Fruit fly (Drosophila melanogaster) whole organism, embryonic: ENCODE data around the gene CG17930.
A peak's percentile ranks its signal among the peaks of the same experiment; 100 is the strongest.

Source experiments
- Atf6 ChIP-seq: fragments of 200-800 bp; sonication (Bioruptor generic); IDR thresholded peaks from 2 replicates; pipeline ENCODE4 v1.3.6; 2022; ENCODE audit warnings: missing biosample characterization, missing genetic modification characterization
- BEAF-32 ChIP-seq: fragments of 200-800 bp; sonication (Bioruptor generic); optimal IDR thresholded peaks from 3 replicates; lab custom pipeline; 2017; ENCODE audit warnings: missing biosample characterization, missing genetic modification characterization, mild to moderate bottlenecking, moderate library complexity, missing genetic modification reagents
- C15 ChIP-seq: fragments of 200-800 bp; sonication (Bioruptor generic); IDR thresholded peaks from 3 replicates; pipeline ENCODE4 v1.3.6; 2022; ENCODE audit warnings: missing biosample characterization, missing genetic modification characterization
- CG10321 ChIP-seq: fragments of 200-800 bp; sonication (Bioruptor generic); IDR thresholded peaks from 2 replicates; pipeline ENCODE4 v1.3.6; 2022; ENCODE audit warnings: missing biosample characterization, missing genetic modification characterization
- CG10543 ChIP-seq: fragments of 200-800 bp; sonication (Bioruptor generic); optimal IDR thresholded peaks from 3 replicates; lab custom pipeline; 2017; ENCODE audit warnings: missing biosample characterization, mild to moderate bottlenecking, missing genetic modification characterization, moderate library complexity
- CG10959 ChIP-seq: fragments of 200-800 bp; sonication (Bioruptor generic); IDR thresholded peaks from 2 replicates; pipeline ENCODE4 v1.3.6; 2022; ENCODE audit warnings: missing biosample characterization, missing genetic modification characterization
- CG12155 ChIP-seq: fragments of 200-800 bp; sonication (Bioruptor generic); optimal IDR thresholded peaks from 3 replicates; lab custom pipeline; 2016; ENCODE audit warnings: missing biosample characterization, missing genetic modification characterization
- CG13424 ChIP-seq: fragments of 200-800 bp; sonication (Bioruptor generic); optimal IDR thresholded peaks from 2 replicates; lab custom pipeline; 2019; ENCODE audit warnings: missing biosample characterization, mild to moderate bottlenecking, missing genetic modification characterization, moderate library complexity
- CG14050 ChIP-seq: fragments of 200-800 bp; sonication (Bioruptor generic); IDR thresholded peaks from 3 replicates; pipeline ENCODE4 v1.3.6; 2022; ENCODE audit warnings: missing biosample characterization, missing genetic modification characterization
- CG14667 ChIP-seq: fragments of 200-800 bp; sonication (Bioruptor generic); IDR thresholded peaks from 2 replicates; pipeline ENCODE4 v1.3.6; 2022; ENCODE audit warnings: missing biosample characterization, missing genetic modification characterization
- CG15514 ChIP-seq: fragments of 200-800 bp; sonication (Bioruptor generic); optimal IDR thresholded peaks from 3 replicates; lab custom pipeline; 2017; ENCODE audit warnings: missing biosample characterization, missing genetic modification characterization, mild to moderate bottlenecking, moderate library complexity, missing genetic modification reagents
- CG17385 ChIP-seq: fragments of 200-800 bp; sonication (Bioruptor generic); optimal IDR thresholded peaks from 3 replicates; lab custom pipeline; 2018; ENCODE audit warnings: missing biosample characterization, mild to moderate bottlenecking, missing genetic modification characterization
- CG18599 ChIP-seq: fragments of 200-800 bp; sonication (Bioruptor generic); optimal IDR thresholded peaks from 3 replicates; lab custom pipeline; 2017; ENCODE audit warnings: missing biosample characterization, missing genetic modification characterization, mild to moderate bottlenecking, moderate library complexity, missing genetic modification reagents
- CG2199 ChIP-seq: fragments of 200-800 bp; sonication (Bioruptor generic); IDR thresholded peaks from 3 replicates; pipeline ENCODE4 v1.3.6; 2022; ENCODE audit warnings: missing biosample characterization, missing genetic modification characterization
- CG30020 ChIP-seq: fragments of 200-800 bp; optimal IDR thresholded peaks from 2 replicates; lab custom pipeline; 2019; ENCODE audit warnings: missing biosample characterization, mild to moderate bottlenecking, missing genetic modification characterization, moderate library complexity
- CG3065 ChIP-seq: fragments of 200-800 bp; sonication (Bioruptor generic); optimal IDR thresholded peaks from 2 replicates; lab custom pipeline; 2016; ENCODE audit warnings: missing biosample characterization, missing genetic modification characterization
- CG31441 ChIP-seq: fragments of 200-800 bp; sonication (Bioruptor generic); IDR thresholded peaks from 2 replicates; pipeline ENCODE4 v1.3.6; 2022; ENCODE audit warnings: missing biosample characterization, missing genetic modification characterization
- CG4404 ChIP-seq: fragments of 200-800 bp; sonication (Bioruptor generic); IDR thresholded peaks from 2 replicates; pipeline ENCODE4 v1.3.6; 2022; ENCODE audit warnings: missing biosample characterization, missing genetic modification characterization
- CG4730 ChIP-seq: fragments of 200-800 bp; sonication (Bioruptor generic); IDR thresholded peaks from 2 replicates; pipeline ENCODE4 v1.3.6; 2022; ENCODE audit warnings: missing biosample characterization, missing genetic modification characterization
- CG8359 ChIP-seq: fragments of 200-800 bp; sonication (Bioruptor generic); optimal IDR thresholded peaks from 2 replicates; lab custom pipeline; 2017; ENCODE audit warnings: missing biosample characterization, mild to moderate bottlenecking, missing genetic modification characterization, borderline replicate concordance
- D ChIP-seq, 2 experiments: fragments of 200-800 bp in 1 of 2; fragments of >200 bp in 1 of 2; sonication (Bioruptor generic) in 1 of 2; optimal IDR thresholded peaks; 2 replicates in 1 of 2; 3 replicates in 1 of 2; lab custom pipeline; 2017; ENCODE audit warnings: mild to moderate bottlenecking in 1 of 2, missing biosample characterization in 1 of 2, missing genetic modification characterization in 1 of 2, missing genetic modification reagents in 1 of 2
- D19A ChIP-seq: fragments of 200-800 bp; optimal IDR thresholded peaks from 3 replicates; lab custom pipeline; 2019; ENCODE audit warnings: missing biosample characterization, mild to moderate bottlenecking, missing genetic modification characterization, moderate library complexity
- Dad ChIP-seq: fragments of 200-800 bp; sonication (Bioruptor generic); optimal IDR thresholded peaks from 3 replicates; lab custom pipeline; 2016; ENCODE audit warnings: missing biosample characterization, missing genetic modification characterization
- Dll ChIP-seq: fragments of 200-800 bp; sonication (Bioruptor generic); IDR thresholded peaks from 4 replicates; pipeline ENCODE4 v1.3.6; 2022; ENCODE audit warnings: missing biosample characterization, missing genetic modification characterization; ENCODE audit not compliant: partially characterized antibody
- Drgx ChIP-seq: fragments of 200-800 bp; sonication (Bioruptor generic); IDR thresholded peaks from 2 replicates; pipeline ENCODE4 v1.3.6; 2022; ENCODE audit warnings: missing biosample characterization, missing genetic modification characterization
- Eip74EF ChIP-seq, 2 experiments: fragments of 200-800 bp in 1 of 2; fragments of >200 bp in 1 of 2; sonication (Bioruptor generic) in 1 of 2; optimal IDR thresholded peaks; 2 replicates each; lab custom pipeline; 2017 to 2019; ENCODE audit warnings: missing biosample characterization in 2 of 2, missing genetic modification characterization in 2 of 2, mild to moderate bottlenecking in 1 of 2, moderate library complexity in 1 of 2
- Fer1 ChIP-seq: fragments of 200-800 bp; sonication (Bioruptor generic); optimal IDR thresholded peaks from 2 replicates; lab custom pipeline; 2017; ENCODE audit warnings: missing biosample characterization, mild to moderate bottlenecking, missing genetic modification characterization
- HLHmδ ChIP-seq: fragments of 200-800 bp; sonication (Bioruptor generic); optimal IDR thresholded peaks from 2 replicates; lab custom pipeline; 2018; ENCODE audit warnings: missing biosample characterization, mild to moderate bottlenecking, missing genetic modification characterization, moderate library complexity
- Jarid2 ChIP-seq: fragments of 200-800 bp; sonication (Bioruptor generic); optimal IDR thresholded peaks from 3 replicates; lab custom pipeline; 2017; ENCODE audit warnings: mild to moderate bottlenecking, missing biosample characterization, missing genetic modification reagents, missing genetic modification characterization
- Max ChIP-seq: fragments of 200-800 bp; sonication (Bioruptor generic); optimal IDR thresholded peaks from 2 replicates; lab custom pipeline; 2016; ENCODE audit warnings: missing biosample characterization, mild to moderate bottlenecking, missing genetic modification characterization
- Ravus ChIP-seq: fragments of 200-800 bp; sonication (Bioruptor generic); IDR thresholded peaks from 2 replicates; pipeline ENCODE4 v1.3.6; 2022; ENCODE audit warnings: missing biosample characterization, missing genetic modification characterization
- Rfx ChIP-seq: fragments of 200-800 bp; sonication (Bioruptor generic); IDR thresholded peaks from 2 replicates; pipeline ENCODE4 v1.3.6; 2022; ENCODE audit warnings: missing biosample characterization, missing genetic modification characterization
- Sin3A ChIP-seq: fragments of >200 bp; optimal IDR thresholded peaks from 2 replicates; lab custom pipeline; 2018
- bbx ChIP-seq: fragments of 200-800 bp; sonication (Bioruptor generic); IDR thresholded peaks from 2 replicates; pipeline ENCODE4 v1.3.6; 2022; ENCODE audit warnings: missing biosample characterization, missing genetic modification characterization; ENCODE audit not compliant: partially characterized antibody
- chinmo ChIP-seq: fragments of 200-800 bp; sonication (Bioruptor generic); IDR thresholded peaks from 4 replicates; pipeline ENCODE4 v1.3.6; 2022; ENCODE audit warnings: missing biosample characterization, missing genetic modification characterization; ENCODE audit not compliant: partially characterized antibody
- corto ChIP-seq: fragments of 200-800 bp; sonication (Bioruptor generic); optimal IDR thresholded peaks from 2 replicates; lab custom pipeline; 2016; ENCODE audit warnings: missing biosample characterization, mild to moderate bottlenecking, missing genetic modification characterization, moderate library complexity
- h ChIP-seq: fragments of >200 bp; optimal IDR thresholded peaks from 2 replicates; lab custom pipeline; 2017
- inv ChIP-seq: fragments of 200-800 bp; sonication (Bioruptor generic); IDR thresholded peaks from 2 replicates; pipeline ENCODE4 v1.3.6; 2022; ENCODE audit warnings: missing biosample characterization, missing genetic modification characterization; ENCODE audit not compliant: partially characterized antibody
- nerfin-1 ChIP-seq: fragments of 200-800 bp; sonication (Bioruptor generic); optimal IDR thresholded peaks from 3 replicates; lab custom pipeline; 2019; ENCODE audit warnings: missing biosample characterization, mild to moderate bottlenecking, missing genetic modification characterization, moderate library complexity
- pros ChIP-seq: fragments of 200-800 bp; sonication (Bioruptor generic); optimal IDR thresholded peaks from 3 replicates; lab custom pipeline; 2019; ENCODE audit warnings: missing biosample characterization, mild to moderate bottlenecking, missing genetic modification characterization, moderate library complexity
- psq ChIP-seq: fragments of 200-800 bp; sonication (Bioruptor generic); optimal IDR thresholded peaks from 2 replicates; lab custom pipeline; 2017; ENCODE audit warnings: missing biosample characterization, missing genetic modification characterization
- ranshi ChIP-seq: fragments of 200-800 bp; sonication (Bioruptor generic); IDR thresholded peaks from 2 replicates; pipeline ENCODE4 v1.3.6; 2022; ENCODE audit warnings: missing biosample characterization, missing genetic modification characterization
- row ChIP-seq: fragments of 200-800 bp; sonication (Bioruptor generic); IDR thresholded peaks from 3 replicates; pipeline ENCODE4 v1.3.6; 2022; ENCODE audit warnings: missing biosample characterization, missing genetic modification characterization
- slbo ChIP-seq: fragments of 200-800 bp; sonication (Bioruptor generic); IDR thresholded peaks from 2 replicates; pipeline ENCODE4 v1.3.6; 2022; ENCODE audit warnings: missing biosample characterization, missing genetic modification characterization
- slp2 ChIP-seq: fragments of 200-800 bp; sonication (Bioruptor generic); optimal IDR thresholded peaks from 2 replicates; lab custom pipeline; 2016; ENCODE audit warnings: missing biosample characterization, missing genetic modification characterization
- so ChIP-seq: fragments of 200-800 bp; sonication (Bioruptor generic); IDR thresholded peaks from 3 replicates; pipeline ENCODE4 v1.3.6; 2022; ENCODE audit warnings: missing biosample characterization, missing genetic modification characterization
- sob ChIP-seq: fragments of 200-800 bp; sonication (Bioruptor generic); IDR thresholded peaks from 2 replicates; pipeline ENCODE4 v1.3.6; 2022; ENCODE audit warnings: missing biosample characterization, missing genetic modification characterization
- sug ChIP-seq: fragments of 200-800 bp; optimal IDR thresholded peaks from 2 replicates; lab custom pipeline; 2019; ENCODE audit warnings: missing biosample characterization, mild to moderate bottlenecking, missing genetic modification characterization, moderate library complexity
- usp ChIP-seq: fragments of >200 bp; optimal IDR thresholded peaks from 2 replicates; lab custom pipeline; 2017; ENCODE audit warnings: missing biosample characterization, missing genetic modification characterization
- wor ChIP-seq: fragments of 200-800 bp; sonication (Bioruptor generic); IDR thresholded peaks from 2 replicates; pipeline ENCODE4 v1.3.6; 2022; ENCODE audit warnings: missing biosample characterization, missing genetic modification characterization

CG17930 gene

DNA sequence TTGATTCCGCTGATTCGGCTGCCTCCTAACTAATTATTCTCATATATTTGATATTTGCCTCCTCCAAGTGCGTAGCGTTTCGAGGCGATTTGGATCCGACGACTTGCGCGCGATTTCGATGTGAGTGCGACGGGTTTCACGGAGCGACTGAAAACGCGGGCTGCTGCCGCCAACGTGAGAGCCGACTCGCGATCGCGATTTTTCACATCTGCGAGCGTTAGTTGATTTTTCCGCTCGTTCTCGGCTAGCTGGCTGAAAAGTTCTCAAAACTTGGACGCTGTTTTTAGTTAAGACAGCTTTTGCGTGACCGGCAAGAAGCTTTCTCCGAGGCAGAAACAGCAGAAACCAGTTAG lies 29.2 kb downstream of the CG17930 start, which contains the start of gene CG10311 (continued):
- TF ChIP-seq CG15514 (peak; percentile 28), Drgx (GFP tag; lab: Robert Waterston, UW) (no peak), inv (peak; percentile 28; the same call in 1 of the 2 replicates), slbo (GFP tag; lab: Robert Waterston, UW) (peak; percentile 24; the same call in 1 of the 2 replicates), CG10543 (GFP tag; lab: Kevin White, UChicago) (peak; percentile 71), h (lab: Kevin White, UChicago) (no peak), Dll (GFP tag; lab: Robert Waterston, UW) (0 out of 4 replicates have a peak, but pooled peaks have one; percentile 22), D (optimal IDR thresholded peaks at IDR 0.05; lab: Kevin White, UChicago) (no peak), D (GFP tag; optimal IDR thresholded peaks at IDR 0.05; lab: Kevin White, UChicago) (no peak), Rfx (GFP tag; lab: Robert Waterston, UW) (peak; percentile 40; the same call in 1 of the 2 replicates), HLHmδ (GFP tag; lab: Kevin White, UChicago) (no peak), CG8359 (GFP tag; lab: Kevin White, UChicago) (peak; percentile 99), Max (GFP tag; lab: Kevin White, UChicago) (no peak), CG14050 (GFP tag; lab: Robert Waterston, UW) (no peak), BEAF-32 (GFP tag; lab: Kevin White, UChicago) (no peak), so (0 out of 3 replicates have a peak, but pooled peaks have one; percentile 12), CG4730 (no peak), Ravus (GFP tag; lab: Robert Waterston, UW) (no peak), ranshi (GFP tag; lab: Robert Waterston, UW) (no peak), CG31441 (GFP tag; lab: Robert Waterston, UW) (no peak), CG10321 (GFP tag; lab: Robert Waterston, UW) (0 out of 2 replicates have a peak, but pooled peaks have one; percentile 9), pros (no peak), psq (no peak), CG13424 (no peak), CG18599 (GFP tag; lab: Kevin White, UChicago) (no peak), CG12155 (GFP tag; lab: Kevin White, UChicago) (no peak), wor (GFP tag; lab: Robert Waterston, UW) (no peak), bbx (no peak), CG17385 (GFP tag; lab: Kevin White, UChicago) (no peak), CG10959 (GFP tag; lab: Robert Waterston, UW) (no peak), Fer1 (GFP tag; lab: Kevin White, UChicago) (peak; percentile 36), corto (no peak), Dad (GFP tag; lab: Kevin White, UChicago) (no peak), Sin3A (lab: Kevin White, UChicago) (no peak), Jarid2 (GFP tag; lab: Kevin White, UChicago) (peak; percentile 53), row (no peak), CG3065 (GFP tag; lab: Kevin White, UChicago) (no peak), CG2199 (GFP tag; lab: Robert Waterston, UW) (no peak), sob (GFP tag; lab: Robert Waterston, UW) (0 out of 2 replicates have a peak, but pooled peaks have one; percentile 32), CG30020 (tag; lab: Kevin White, UChicago) (no peak), chinmo (GFP tag; lab: Robert Waterston, UW) (peak; percentile 70; the same call in 1 of the 4 replicates), D19A (tag; lab: Kevin White, UChicago) (no peak), Atf6 (GFP tag; lab: Robert Waterston, UW) (0 out of 2 replicates have a peak, but pooled peaks have one; percentile 18), nerfin-1 (tag; lab: Kevin White, UChicago) (no peak), slp2 (GFP tag; lab: Kevin White, UChicago) (no peak), Eip74EF (GFP tag; optimal IDR thresholded peaks at IDR 0.05; lab: Kevin White, UChicago) (no peak), CG14667 (no peak), C15 (GFP tag; lab: Robert Waterston, UW) (no peak), sug (tag; lab: Kevin White, UChicago) (peak; percentile 14), usp (GFP tag; lab: Kevin White, UChicago) (no peak), CG4404 (GFP tag; lab: Robert Waterston, UW) (no peak)
